Fruit fly (Drosophila melanogaster) whole organism, embryonic: ENCODE measurements around the gene CG13084.
A peak's percentile ranks its signal among the peaks of the same experiment; 100 is the strongest.

ENCODE experiments used
- CG1024 ChIP-seq: fragments of 200-800 bp; sonication (Bioruptor generic); IDR thresholded peaks from 2 replicates; pipeline ENCODE4 v1.3.6; 2022; ENCODE audit warnings: missing biosample characterization, missing genetic modification characterization
- CG10321 ChIP-seq: fragments of 200-800 bp; sonication (Bioruptor generic); IDR thresholded peaks from 2 replicates; pipeline ENCODE4 v1.3.6; 2022; ENCODE audit warnings: missing biosample characterization, missing genetic modification characterization
- CG12155 ChIP-seq: fragments of 200-800 bp; sonication (Bioruptor generic); optimal IDR thresholded peaks from 3 replicates; lab custom pipeline; 2016; ENCODE audit warnings: missing biosample characterization, missing genetic modification characterization
- CG12391 ChIP-seq: fragments of 200-800 bp; sonication (Bioruptor generic); optimal IDR thresholded peaks from 3 replicates; lab custom pipeline; 2018; ENCODE audit warnings: missing biosample characterization, mild to moderate bottlenecking, missing genetic modification characterization, moderate library complexity
- CG12942 ChIP-seq: fragments of 200-800 bp; sonication (Bioruptor generic); optimal IDR thresholded peaks from 3 replicates; lab custom pipeline; 2016; ENCODE audit warnings: missing biosample characterization, missing genetic modification characterization
- CG13624 ChIP-seq: fragments of 200-800 bp; sonication (Bioruptor generic); optimal IDR thresholded peaks from 2 replicates; lab custom pipeline; 2016; ENCODE audit warnings: missing biosample characterization, missing genetic modification characterization
- CG14710 ChIP-seq: fragments of 200-800 bp; sonication (Bioruptor generic); optimal IDR thresholded peaks from 3 replicates; lab custom pipeline; 2019; ENCODE audit warnings: missing biosample characterization, mild to moderate bottlenecking, missing genetic modification characterization, moderate library complexity
- CG15073 ChIP-seq: fragments of 200-800 bp; sonication (Bioruptor generic); optimal IDR thresholded peaks from 2 replicates; lab custom pipeline; 2016; ENCODE audit warnings: missing biosample characterization, missing genetic modification characterization
- CG15601 ChIP-seq: fragments of 200-800 bp; sonication (Bioruptor generic); optimal IDR thresholded peaks from 3 replicates; lab custom pipeline; 2019; ENCODE audit warnings: missing biosample characterization, mild to moderate bottlenecking, missing genetic modification characterization, moderate library complexity
- CG15696 ChIP-seq: fragments of 200-800 bp; sonication (Bioruptor generic); optimal IDR thresholded peaks from 2 replicates; lab custom pipeline; 2019; ENCODE audit warnings: missing biosample characterization, mild to moderate bottlenecking, missing genetic modification characterization, moderate library complexity
- CG1647 ChIP-seq: fragments of 200-800 bp; sonication (Bioruptor generic); optimal IDR thresholded peaks from 3 replicates; lab custom pipeline; 2016; ENCODE audit warnings: missing biosample characterization, missing genetic modification characterization
- CG18262 ChIP-seq: fragments of 200-800 bp; optimal IDR thresholded peaks from 3 replicates; lab custom pipeline; 2019; ENCODE audit warnings: missing biosample characterization, mild to moderate bottlenecking, missing genetic modification characterization, moderate library complexity
- CG2678 ChIP-seq: fragments of 200-800 bp; sonication (Bioruptor generic); optimal IDR thresholded peaks from 3 replicates; lab custom pipeline; 2019; ENCODE audit warnings: missing biosample characterization, mild to moderate bottlenecking, missing genetic modification characterization, moderate library complexity
- CG30020 ChIP-seq: fragments of 200-800 bp; optimal IDR thresholded peaks from 2 replicates; lab custom pipeline; 2019; ENCODE audit warnings: missing biosample characterization, mild to moderate bottlenecking, missing genetic modification characterization, moderate library complexity
- CG4282 ChIP-seq: fragments of 200-800 bp; sonication (Bioruptor generic); optimal IDR thresholded peaks from 2 replicates; lab custom pipeline; 2016; ENCODE audit warnings: missing biosample characterization, missing genetic modification characterization
- CG8089 ChIP-seq: fragments of 200-800 bp; sonication (Bioruptor generic); optimal IDR thresholded peaks from 3 replicates; lab custom pipeline; 2016; ENCODE audit warnings: missing biosample characterization, missing genetic modification characterization
- CG9932 ChIP-seq: fragments of 200-800 bp; sonication (Bioruptor generic); IDR thresholded peaks from 2 replicates; pipeline ENCODE4 v1.3.6; 2022; ENCODE audit warnings: missing biosample characterization, missing genetic modification characterization
- Dbx ChIP-seq: fragments of 200-800 bp; sonication (Bioruptor generic); IDR thresholded peaks from 3 replicates; pipeline ENCODE4 v1.3.6; 2022; ENCODE audit warnings: missing biosample characterization, missing genetic modification characterization
- Dip3 ChIP-seq: fragments of 200-800 bp; sonication (Bioruptor generic); optimal IDR thresholded peaks from 3 replicates; lab custom pipeline; 2016; ENCODE audit warnings: missing biosample characterization, missing genetic modification characterization
- Dp ChIP-seq: fragments of 200-800 bp; sonication (Bioruptor generic); optimal IDR thresholded peaks from 2 replicates; lab custom pipeline; 2018; ENCODE audit warnings: missing biosample characterization, mild to moderate bottlenecking, missing genetic modification characterization, moderate library complexity
- Elba2 ChIP-seq: fragments of 200-800 bp; sonication (Bioruptor generic); optimal IDR thresholded peaks from 3 replicates; lab custom pipeline; 2016; ENCODE audit warnings: missing biosample characterization, missing genetic modification characterization
- Ets65A ChIP-seq: fragments of 200-800 bp; sonication (Bioruptor generic); peaks from one replicate; lab custom pipeline; 2016; ENCODE audit warnings: missing biosample characterization, missing genetic modification characterization
- Ets97D ChIP-seq: fragments of 200-800 bp; sonication (Bioruptor generic); optimal IDR thresholded peaks from 3 replicates; lab custom pipeline; 2016; ENCODE audit warnings: missing biosample characterization, missing genetic modification characterization
- HLH54F ChIP-seq: fragments of 200-800 bp; sonication (Bioruptor generic); optimal IDR thresholded peaks from 3 replicates; lab custom pipeline; 2016; ENCODE audit warnings: missing biosample characterization, missing genetic modification characterization
- HmgZ ChIP-seq: fragments of 200-800 bp; sonication (Bioruptor generic); optimal IDR thresholded peaks from 2 replicates; lab custom pipeline; 2018; ENCODE audit warnings: missing biosample characterization, mild to moderate bottlenecking, missing genetic modification characterization
- Hr51 ChIP-seq, 2 experiments: fragments of 200-800 bp; sonication (Bioruptor generic); optimal IDR thresholded peaks; 2 replicates in 1 of 2; 3 replicates in 1 of 2; lab custom pipeline; 2016 to 2018; ENCODE audit warnings: missing biosample characterization in 2 of 2, missing genetic modification characterization in 2 of 2, mild to moderate bottlenecking in 1 of 2, moderate library complexity in 1 of 2
- Kr ChIP-seq: fragments of 200-800 bp; sonication (Bioruptor generic); optimal IDR thresholded peaks from 2 replicates; lab custom pipeline; 2017; ENCODE audit warnings: missing biosample characterization, mild to moderate bottlenecking, missing genetic modification characterization
- Med ChIP-seq: fragments of 200-800 bp; sonication (Bioruptor generic); peaks from one replicate; lab custom pipeline; 2016; ENCODE audit warnings: missing biosample characterization, missing genetic modification characterization, mild to moderate bottlenecking, inconsistent platforms, moderate library complexity
- NC2β ChIP-seq: fragments of 200-800 bp; sonication (Bioruptor generic); optimal IDR thresholded peaks from 2 replicates; lab custom pipeline; 2016; ENCODE audit warnings: missing biosample characterization, missing genetic modification characterization
- Pdp1 ChIP-seq, 2 experiments: fragments of 200-800 bp; sonication (Bioruptor generic); optimal IDR thresholded peaks; 3 replicates each; lab custom pipeline; 2016; ENCODE audit warnings: missing biosample characterization in 2 of 2, missing genetic modification characterization in 2 of 2, mild to moderate bottlenecking in 1 of 2, moderate library complexity in 1 of 2
- ato ChIP-seq: fragments of 200-800 bp; sonication (Bioruptor generic); IDR thresholded peaks from 2 replicates; pipeline ENCODE4 v1.3.6; 2022; ENCODE audit warnings: missing biosample characterization, missing genetic modification characterization; ENCODE audit not compliant: partially characterized antibody
- chn ChIP-seq: fragments of 200-800 bp; sonication (Bioruptor generic); optimal IDR thresholded peaks from 2 replicates; lab custom pipeline; 2016; ENCODE audit warnings: missing biosample characterization, missing genetic modification characterization
- crp ChIP-seq, 2 experiments: fragments of 200-800 bp; sonication (Bioruptor generic); optimal IDR thresholded peaks; 2 replicates in 1 of 2; 3 replicates in 1 of 2; lab custom pipeline; 2017; ENCODE audit warnings: missing biosample characterization in 2 of 2, missing genetic modification characterization in 2 of 2, mild to moderate bottlenecking in 1 of 2, moderate library complexity in 1 of 2
- ewg ChIP-seq: fragments of 200-800 bp; sonication (Bioruptor generic); optimal IDR thresholded peaks from 3 replicates; lab custom pipeline; 2017; ENCODE audit warnings: mild to moderate bottlenecking, missing biosample characterization, missing genetic modification reagents, missing genetic modification characterization
- eyg ChIP-seq: fragments of 200-800 bp; sonication (Bioruptor generic); optimal IDR thresholded peaks from 3 replicates; lab custom pipeline; 2016; ENCODE audit warnings: missing biosample characterization, missing genetic modification characterization
- ind ChIP-seq: fragments of 200-800 bp; sonication (Bioruptor generic); optimal IDR thresholded peaks from 3 replicates; lab custom pipeline; 2016; ENCODE audit warnings: missing biosample characterization, missing genetic modification characterization
- kay ChIP-seq: fragments of 200-800 bp; sonication (Bioruptor generic); optimal IDR thresholded peaks from 2 replicates; lab custom pipeline; 2016; ENCODE audit warnings: missing biosample characterization, missing genetic modification characterization
- mam ChIP-seq: fragments of 200-800 bp; sonication (Bioruptor generic); optimal IDR thresholded peaks from 3 replicates; lab custom pipeline; 2016; ENCODE audit warnings: missing biosample characterization, missing genetic modification characterization
- oc ChIP-seq: fragments of 200-800 bp; sonication (Bioruptor generic); optimal IDR thresholded peaks from 2 replicates; lab custom pipeline; 2018; ENCODE audit warnings: missing biosample characterization, mild to moderate bottlenecking, missing genetic modification characterization, moderate library complexity
- seq ChIP-seq: fragments of 200-800 bp; sonication (Bioruptor generic); IDR thresholded peaks from 2 replicates; pipeline ENCODE4 v1.3.6; 2022; ENCODE audit warnings: missing biosample characterization, missing genetic modification characterization
- ssp ChIP-seq: fragments of 200-800 bp; sonication (Bioruptor generic); IDR thresholded peaks from 2 replicates; pipeline ENCODE4 v1.3.6; 2022; ENCODE audit warnings: missing biosample characterization, missing genetic modification characterization
- tll ChIP-seq, 2 experiments: fragments of 200-800 bp in 1 of 2; fragments of >200 bp in 1 of 2; sonication (Bioruptor generic) in 1 of 2; optimal IDR thresholded peaks; 2 replicates each; lab custom pipeline; 2017 to 2019; ENCODE audit warnings: missing biosample characterization in 2 of 2, missing genetic modification characterization in 2 of 2, mild to moderate bottlenecking in 1 of 2, moderate library complexity in 1 of 2
- tna ChIP-seq: fragments of 200-800 bp; sonication (Bioruptor generic); IDR thresholded peaks from 2 replicates; pipeline ENCODE4 v1.3.6; 2022; ENCODE audit warnings: missing biosample characterization, missing genetic modification characterization; ENCODE audit not compliant: partially characterized antibody
- trem ChIP-seq: fragments of 200-800 bp; optimal IDR thresholded peaks from 3 replicates; lab custom pipeline; 2019; ENCODE audit warnings: missing biosample characterization, mild to moderate bottlenecking, missing genetic modification characterization, moderate library complexity
- tx ChIP-seq: fragments of 200-800 bp; sonication (Bioruptor generic); optimal IDR thresholded peaks from 2 replicates; lab custom pipeline; 2016; ENCODE audit warnings: missing biosample characterization, missing genetic modification characterization
- vvl ChIP-seq: fragments of 200-800 bp; sonication (Bioruptor generic); IDR thresholded peaks from 2 replicates; pipeline ENCODE4 v1.3.6; 2022; ENCODE audit warnings: missing biosample characterization, missing genetic modification characterization

The CG13084 gene

DNA sequence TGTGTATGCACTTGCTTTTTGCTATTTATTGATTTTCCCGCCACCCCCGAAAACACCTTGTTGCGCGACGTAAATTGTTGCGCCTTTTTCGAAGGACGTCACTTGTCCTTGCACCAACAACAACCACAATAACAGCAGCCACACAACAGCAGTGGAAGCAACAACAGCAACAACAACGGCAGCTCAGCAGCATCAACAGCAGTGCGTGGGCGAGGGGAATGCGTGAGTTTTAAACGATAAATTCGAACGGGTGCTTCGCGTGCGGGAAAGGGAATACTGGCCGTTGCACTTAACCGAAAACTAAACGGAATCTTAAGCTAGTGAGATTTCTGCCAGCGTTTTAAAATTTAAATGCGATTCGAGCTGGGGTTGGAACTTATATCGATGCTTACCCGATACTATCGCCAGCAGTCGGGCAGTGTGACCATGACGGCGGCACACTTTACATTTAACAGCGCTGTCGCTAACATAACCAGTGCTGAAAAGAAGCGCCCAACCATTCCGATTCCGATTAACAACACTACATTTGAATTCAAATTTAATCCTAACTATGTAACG is 23.7 kb downstream of the CG13084 start, which contains the start of gene cyst (continued):
- peak; percentile 69 for TF ChIP-seq CG13624 (GFP tag; lab: Kevin White, UChicago)
- TF ChIP-seq CG1024 (GFP tag; lab: Robert Waterston, UW): no peak
- TF ChIP-seq ssp (GFP tag; lab: Robert Waterston, UW): 0 out of 2 replicates have a peak, but pooled peaks have one; percentile 21
- no peak for TF ChIP-seq CG2678 (tag; lab: Kevin White, UChicago)
- TF ChIP-seq crp (GFP tag; optimal IDR thresholded peaks at IDR 0.05; lab: Kevin White, UChicago): peak in 1 of 2 experiments; percentile 55
- TF ChIP-seq HmgZ (tag; lab: Kevin White, UChicago): peak; percentile 76
- TF ChIP-seq CG15696 (tag; lab: Kevin White, UChicago): no peak
- peak; percentile 86 for TF ChIP-seq Dp (GFP tag; lab: Kevin White, UChicago)
- peak; percentile 63 for TF ChIP-seq CG14710 (tag; lab: Kevin White, UChicago)
- TF ChIP-seq CG9932 (GFP tag; lab: Robert Waterston, UW): peak; percentile 72
- no peak for TF ChIP-seq oc (tag; lab: Kevin White, UChicago)
- TF ChIP-seq vvl (GFP tag; lab: Robert Waterston, UW): peak; percentile 75
- TF ChIP-seq kay (GFP tag; lab: Kevin White, UChicago): no peak
- peak; percentile 46 for TF ChIP-seq CG1647 (GFP tag; lab: Kevin White, UChicago)
- TF ChIP-seq chn (GFP tag; lab: Kevin White, UChicago): peak; percentile 47
- TF ChIP-seq mam (GFP tag; lab: Kevin White, UChicago): peak; percentile 70
- TF ChIP-seq CG15073 (GFP tag; lab: Kevin White, UChicago): no peak
- no peak for TF ChIP-seq CG12942 (GFP tag; lab: Kevin White, UChicago)
- TF ChIP-seq CG4282 (GFP tag; lab: Kevin White, UChicago): peak; percentile 10
- TF ChIP-seq ato: peak; percentile 94
- peak; percentile 68; the same call in 1 of the 3 replicates for TF ChIP-seq Dbx (GFP tag; lab: Robert Waterston, UW)
- TF ChIP-seq tna (GFP tag; lab: Robert Waterston, UW): peak; percentile 94
- TF ChIP-seq Kr: no peak
- peak; percentile 28 for TF ChIP-seq ind (GFP tag; lab: Kevin White, UChicago)
- peak; percentile 39 for TF ChIP-seq Dip3
- TF ChIP-seq CG12391 (tag; lab: Kevin White, UChicago): peak; percentile 7
- peak; percentile 72 for TF ChIP-seq trem (tag; lab: Kevin White, UChicago)
- no peak for TF ChIP-seq CG18262
- peak; percentile 35 for TF ChIP-seq CG30020
- no peak for TF ChIP-seq Hr51 (GFP tag; optimal IDR thresholded peaks at IDR 0.05; lab: Kevin White, UChicago)
- TF ChIP-seq eyg (GFP tag; lab: Kevin White, UChicago): peak; percentile 43

DNA sequence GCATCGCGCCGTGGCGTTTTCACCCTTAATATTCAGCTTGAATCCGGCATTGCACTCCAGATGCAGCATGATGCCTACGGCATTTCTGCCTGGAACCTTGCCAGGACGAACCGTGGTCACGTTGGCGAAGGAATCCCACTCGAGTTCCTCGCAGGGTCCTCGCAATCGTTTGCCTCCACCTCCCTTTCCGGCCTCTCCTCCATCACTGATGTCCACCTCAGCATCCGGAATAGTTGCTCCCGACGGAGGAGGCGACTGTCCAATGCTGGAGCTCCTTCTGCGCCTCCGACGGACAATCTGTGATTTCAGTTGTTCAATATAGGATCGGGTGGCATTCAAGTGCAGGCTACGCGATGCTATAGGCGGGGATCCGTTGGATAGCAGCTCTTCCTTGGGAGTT is 27.5 kb downstream of the CG13084 start:
- TF ChIP-seq Elba2 (GFP tag; lab: Kevin White, UChicago) (no peak), Ets65A (peak; percentile 91)

DNA sequence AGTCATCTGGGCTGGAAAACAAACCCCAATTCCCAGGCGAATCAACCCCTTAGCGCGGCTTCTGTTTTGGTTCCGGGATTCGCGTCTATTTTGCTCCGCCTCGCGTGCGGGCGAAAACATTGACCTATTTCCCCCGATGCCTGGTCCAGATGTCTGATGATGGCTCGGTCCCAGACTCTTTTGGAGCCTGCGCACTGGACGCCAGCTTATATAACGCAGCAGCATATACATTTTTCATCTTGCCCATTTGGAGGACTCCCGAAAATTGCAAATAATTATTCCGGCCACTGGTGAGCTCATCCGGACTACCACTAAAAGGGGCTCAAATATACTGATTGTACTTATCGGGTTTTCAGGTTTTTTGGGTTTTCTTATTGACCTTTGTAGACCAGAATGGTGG is 31.3 kb downstream of the CG13084 start:
- TF ChIP-seq CG8089 (GFP tag; lab: Kevin White, UChicago) (no peak), HLH54F (GFP tag; lab: Kevin White, UChicago) (no peak), Ets97D (no peak), Pdp1 (GFP tag; optimal IDR thresholded peaks at IDR 0.05; lab: Kevin White, UChicago) (peak in 1 of 2 experiments; percentile 79), CG15601 (tag; lab: Kevin White, UChicago) (no peak), NC2β (no peak), CG10321 (GFP tag; lab: Robert Waterston, UW) (no peak), CG12155 (no peak), tx (GFP tag; lab: Kevin White, UChicago) (no peak), Med (GFP tag; lab: Kevin White, UChicago) (peak; percentile 53), crp (GFP tag; optimal IDR thresholded peaks at IDR 0.05; lab: Kevin White, UChicago) (peak in 1 of 2 experiments; percentile 9), ewg (GFP tag; lab: Kevin White, UChicago) (peak; percentile 80), seq (peak; percentile 16; the same call in 1 of the 2 replicates), tll (GFP tag; optimal IDR thresholded peaks at IDR 0.05; lab: Kevin White, UChicago) (no peak)
